Fruit fly (Drosophila melanogaster) Kc167 (cell line): ENCODE data around the gene CG8675.

Source experiments
- Myc ChIP-seq: fragments of >200 bp; optimal IDR thresholded peaks from 2 replicates; lab custom pipeline; 2017; ENCODE audit warnings: missing external identifiers
- Sin3A ChIP-seq: fragments of >200 bp; optimal IDR thresholded peaks from 2 replicates; lab custom pipeline; 2018; ENCODE audit warnings: missing external identifiers
- h ChIP-seq: fragments of >200 bp; optimal IDR thresholded peaks from 3 replicates; lab custom pipeline; 2018; ENCODE audit warnings: missing external identifiers
- insv ChIP-seq: fragments of >200 bp; optimal IDR thresholded peaks from 3 replicates; lab custom pipeline; 2018; ENCODE audit warnings: missing external identifiers
- psq ChIP-seq: fragments of >200 bp; optimal IDR thresholded peaks from 2 replicates; lab custom pipeline; 2017; ENCODE audit warnings: missing external identifiers
- ttk ChIP-seq: sonication (Bioruptor generic); optimal IDR thresholded peaks from 2 replicates; lab custom pipeline; 2017; ENCODE audit warnings: missing external identifiers

DNA sequence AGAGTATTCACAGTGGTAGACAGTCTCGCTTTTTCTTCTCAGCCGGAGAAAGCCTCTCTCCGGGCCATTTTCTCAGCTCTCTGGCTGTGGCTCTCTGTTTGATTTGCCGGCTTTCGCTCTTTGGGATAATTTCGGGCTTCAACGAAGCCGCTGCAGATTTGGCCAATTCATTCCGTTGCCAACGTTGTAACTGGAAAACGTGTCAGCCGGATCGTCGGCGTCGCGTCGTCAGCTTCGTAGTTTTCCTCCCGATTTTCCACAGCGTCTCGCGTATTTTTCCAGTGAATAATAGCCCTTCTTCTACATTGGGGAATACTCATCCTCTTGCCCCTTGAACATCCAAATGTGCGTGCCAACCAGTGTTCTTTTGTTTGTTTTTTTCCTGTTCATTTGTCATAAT is 16.7 kb downstream of the CG8675 start, which contains the start of gene f:
- TF ChIP-seq insv (lab: Kevin White, UChicago) (no peak), psq (no peak), h (no peak), Myc (lab: Kevin White, UChicago) (no peak), Sin3A (lab: Kevin White, UChicago) (no peak), ttk (no peak)
